Fruit fly (Drosophila melanogaster) whole organism, embryonic: Measurements from ENCODE around the gene CG9667.
A peak's percentile ranks its signal among the peaks of the same experiment; 100 is the strongest.

ENCODE experiments used
- CG10654 ChIP-seq: fragments of 200-800 bp; sonication (Bioruptor generic); optimal IDR thresholded peaks from 2 replicates; lab custom pipeline; 2016; ENCODE audit warnings: missing biosample characterization, missing genetic modification characterization
- CG11456 ChIP-seq: fragments of 200-800 bp; sonication (Bioruptor generic); IDR thresholded peaks from 3 replicates; pipeline ENCODE4 v1.3.6; 2022; ENCODE audit warnings: missing biosample characterization, missing genetic modification characterization
- CG13296 ChIP-seq: fragments of 200-800 bp; sonication (Bioruptor generic); optimal IDR thresholded peaks from 3 replicates; lab custom pipeline; 2018; ENCODE audit warnings: missing biosample characterization, mild to moderate bottlenecking, missing genetic modification characterization
- CG13894 ChIP-seq: fragments of 200-800 bp; sonication (Bioruptor generic); optimal IDR thresholded peaks from 3 replicates; lab custom pipeline; 2018; ENCODE audit warnings: missing biosample characterization, mild to moderate bottlenecking, missing genetic modification characterization, moderate library complexity
- CG14441 ChIP-seq: fragments of 200-800 bp; sonication (Bioruptor generic); IDR thresholded peaks from 2 replicates; pipeline ENCODE4 v1.3.6; 2022; ENCODE audit warnings: missing biosample characterization, missing genetic modification characterization
- CG1603 ChIP-seq: fragments of 200-800 bp; sonication (Bioruptor generic); optimal IDR thresholded peaks from 2 replicates; lab custom pipeline; 2019; ENCODE audit warnings: missing biosample characterization, mild to moderate bottlenecking, missing genetic modification characterization, moderate library complexity
- CG17802 ChIP-seq: fragments of 200-800 bp; sonication (Bioruptor generic); optimal IDR thresholded peaks from 2 replicates; lab custom pipeline; 2018; ENCODE audit warnings: missing biosample characterization, mild to moderate bottlenecking, missing genetic modification characterization, moderate library complexity
- CG2712 ChIP-seq: fragments of 200-800 bp; optimal IDR thresholded peaks from 3 replicates; lab custom pipeline; 2019; ENCODE audit warnings: missing biosample characterization, mild to moderate bottlenecking, missing genetic modification characterization, moderate library complexity
- CG31441 ChIP-seq: fragments of 200-800 bp; sonication (Bioruptor generic); IDR thresholded peaks from 2 replicates; pipeline ENCODE4 v1.3.6; 2022; ENCODE audit warnings: missing biosample characterization, missing genetic modification characterization
- CG34422 ChIP-seq: fragments of 200-800 bp; sonication (Bioruptor generic); IDR thresholded peaks from 3 replicates; pipeline ENCODE4 v1.3.6; 2022; ENCODE audit warnings: missing biosample characterization, missing genetic modification characterization
- CG3838 ChIP-seq: fragments of 200-800 bp; sonication (Bioruptor generic); optimal IDR thresholded peaks from 3 replicates; lab custom pipeline; 2016; ENCODE audit warnings: missing biosample characterization, missing genetic modification characterization
- CG4617 ChIP-seq: fragments of 200-800 bp; sonication (Bioruptor generic); optimal IDR thresholded peaks from 3 replicates; lab custom pipeline; 2016; ENCODE audit warnings: missing biosample characterization, missing genetic modification characterization, borderline replicate concordance
- CG8281 ChIP-seq: fragments of 200-800 bp; sonication (Bioruptor generic); optimal IDR thresholded peaks from 2 replicates; lab custom pipeline; 2018; ENCODE audit warnings: missing biosample characterization, mild to moderate bottlenecking, missing genetic modification characterization, moderate library complexity
- CG8290 ChIP-seq, 3 experiments: fragments of 200-800 bp; sonication (Bioruptor generic); optimal IDR thresholded peaks; 2 replicates each; lab custom pipeline; 2016 to 2019; ENCODE audit warnings: missing biosample characterization in 3 of 3, missing genetic modification characterization in 3 of 3, mild to moderate bottlenecking in 2 of 3, moderate library complexity in 1 of 3
- CG8924 ChIP-seq: fragments of 200-800 bp; optimal IDR thresholded peaks from 3 replicates; lab custom pipeline; 2019; ENCODE audit warnings: missing biosample characterization, mild to moderate bottlenecking, missing genetic modification characterization, moderate library complexity
- CG9437 ChIP-seq: fragments of 200-800 bp; sonication (Bioruptor generic); optimal IDR thresholded peaks from 2 replicates; lab custom pipeline; 2018; ENCODE audit warnings: missing biosample characterization, mild to moderate bottlenecking, missing genetic modification characterization
- CG9609 ChIP-seq: fragments of 200-800 bp; sonication (Bioruptor generic); optimal IDR thresholded peaks from 3 replicates; lab custom pipeline; 2016; ENCODE audit warnings: missing biosample characterization, missing genetic modification characterization
- CG9727 ChIP-seq: fragments of 200-800 bp; sonication (Bioruptor generic); optimal IDR thresholded peaks from 3 replicates; lab custom pipeline; 2017; ENCODE audit warnings: missing biosample characterization, mild to moderate bottlenecking, missing genetic modification characterization
- CkIIα-i1 ChIP-seq: fragments of 200-800 bp; sonication (Bioruptor generic); IDR thresholded peaks from 2 replicates; pipeline ENCODE4 v1.3.6; 2022; ENCODE audit warnings: missing biosample characterization, missing genetic modification characterization
- GATAe ChIP-seq: fragments of 200-800 bp; sonication (Bioruptor generic); conservative IDR thresholded peaks from 2 replicates; pipeline ENCODE4 v1.3.6; 2022; ENCODE audit warnings: missing biosample characterization, missing genetic modification characterization
- Hey ChIP-seq: fragments of 200-800 bp; sonication (Bioruptor generic); optimal IDR thresholded peaks from 3 replicates; lab custom pipeline; 2018; ENCODE audit warnings: missing biosample characterization, mild to moderate bottlenecking, missing genetic modification characterization
- Lim3 ChIP-seq: fragments of 200-800 bp; sonication (Bioruptor generic); IDR thresholded peaks from 2 replicates; pipeline ENCODE4 v1.3.6; 2022; ENCODE audit warnings: missing biosample characterization, missing genetic modification characterization
- Spps ChIP-seq: fragments of 200-800 bp; sonication (Bioruptor generic); optimal IDR thresholded peaks from 2 replicates; lab custom pipeline; 2018; ENCODE audit warnings: missing biosample characterization, mild to moderate bottlenecking, missing genetic modification characterization
- TFAM ChIP-seq: fragments of 200-800 bp; sonication (Bioruptor generic); optimal IDR thresholded peaks from 2 replicates; lab custom pipeline; 2017; ENCODE audit warnings: missing biosample characterization, missing genetic modification characterization, inconsistent platforms
- Tbp ChIP-seq: fragments of >200 bp; optimal IDR thresholded peaks from 2 replicates; lab custom pipeline; 2018; ENCODE audit warnings: missing biosample characterization, missing genetic modification characterization
- Usf ChIP-seq: fragments of 200-800 bp; sonication (Bioruptor generic); optimal IDR thresholded peaks from 2 replicates; lab custom pipeline; 2017; ENCODE audit warnings: missing genotype, missing biosample characterization, missing genetic modification characterization
- Vsx1 ChIP-seq: fragments of 200-800 bp; sonication (Bioruptor generic); optimal IDR thresholded peaks from 2 replicates; lab custom pipeline; 2017; ENCODE audit warnings: missing biosample characterization, mild to moderate bottlenecking, missing genetic modification characterization, missing genetic modification reagents
- ab ChIP-seq: fragments of 200-800 bp; sonication (Bioruptor generic); optimal IDR thresholded peaks from 2 replicates; lab custom pipeline; 2016; ENCODE audit warnings: missing biosample characterization, missing genetic modification characterization
- btn ChIP-seq: fragments of 200-800 bp; sonication (Bioruptor generic); optimal IDR thresholded peaks from 2 replicates; lab custom pipeline; 2016; ENCODE audit warnings: missing biosample characterization, missing genetic modification characterization
- crol ChIP-seq: fragments of 200-800 bp; sonication (Bioruptor generic); IDR thresholded peaks from 2 replicates; pipeline ENCODE4 v1.3.6; 2022; ENCODE audit warnings: missing biosample characterization, missing genetic modification characterization
- emc ChIP-seq: fragments of 200-800 bp; sonication (Bioruptor generic); optimal IDR thresholded peaks from 2 replicates; lab custom pipeline; 2016; ENCODE audit warnings: missing biosample characterization, missing genetic modification characterization
- gem ChIP-seq: fragments of 200-800 bp; sonication (Bioruptor generic); optimal IDR thresholded peaks from 2 replicates; lab custom pipeline; 2019; ENCODE audit warnings: missing biosample characterization, mild to moderate bottlenecking, missing genetic modification characterization, moderate library complexity
- jumu ChIP-seq: fragments of 200-800 bp; sonication (Bioruptor generic); optimal IDR thresholded peaks from 3 replicates; lab custom pipeline; 2016; ENCODE audit warnings: missing biosample characterization, missing genetic modification characterization
- lab ChIP-seq: fragments of 200-800 bp; sonication (Bioruptor generic); optimal IDR thresholded peaks from 3 replicates; lab custom pipeline; 2017; ENCODE audit warnings: missing biosample characterization, missing genetic modification characterization, mild to moderate bottlenecking, moderate library complexity, missing genetic modification reagents
- pita ChIP-seq: fragments of 200-800 bp; sonication (Bioruptor generic); optimal IDR thresholded peaks from 2 replicates; lab custom pipeline; 2017; ENCODE audit warnings: missing biosample characterization, mild to moderate bottlenecking, missing genetic modification characterization
- sc ChIP-seq, 3 experiments: fragments of >200 bp in 2 of 3; fragments of 200-800 bp in 1 of 3; sonication (Bioruptor generic) in 1 of 3; optimal IDR thresholded peaks; 2 replicates in 2 of 3; 3 replicates in 1 of 3; lab custom pipeline; 2017; ENCODE audit warnings: mild to moderate bottlenecking in 1 of 3, missing biosample characterization in 1 of 3, missing genetic modification characterization in 1 of 3, missing genetic modification reagents in 1 of 3
- sens ChIP-seq: fragments of 200-800 bp; sonication (Bioruptor generic); peaks from one replicate; lab custom pipeline; 2016; ENCODE audit warnings: missing biosample characterization, missing genetic modification characterization
- sisA ChIP-seq: fragments of 200-800 bp; sonication (Bioruptor generic); IDR thresholded peaks from 2 replicates; pipeline ENCODE4 v1.3.6; 2022; ENCODE audit warnings: missing biosample characterization, missing genetic modification characterization
- sr ChIP-seq: fragments of 200-800 bp; sonication (Bioruptor generic); IDR thresholded peaks from 3 replicates; pipeline ENCODE4 v1.3.6; 2022; ENCODE audit warnings: missing biosample characterization, missing genetic modification characterization
- stwl ChIP-seq: fragments of 200-800 bp; sonication (Bioruptor generic); optimal IDR thresholded peaks from 3 replicates; lab custom pipeline; 2018; ENCODE audit warnings: missing biosample characterization, mild to moderate bottlenecking, missing genetic modification characterization, moderate library complexity
- sug ChIP-seq: fragments of 200-800 bp; optimal IDR thresholded peaks from 2 replicates; lab custom pipeline; 2019; ENCODE audit warnings: missing biosample characterization, mild to moderate bottlenecking, missing genetic modification characterization, moderate library complexity
- tll ChIP-seq, 2 experiments: fragments of 200-800 bp in 1 of 2; fragments of >200 bp in 1 of 2; sonication (Bioruptor generic) in 1 of 2; optimal IDR thresholded peaks; 2 replicates each; lab custom pipeline; 2017 to 2019; ENCODE audit warnings: missing biosample characterization in 2 of 2, missing genetic modification characterization in 2 of 2, mild to moderate bottlenecking in 1 of 2, moderate library complexity in 1 of 2
- unc-4 ChIP-seq: fragments of 200-800 bp; sonication (Bioruptor generic); IDR thresholded peaks from 2 replicates; pipeline ENCODE4 v1.3.6; 2022; ENCODE audit warnings: missing biosample characterization, missing genetic modification characterization; ENCODE audit not compliant: partially characterized antibody
- usp ChIP-seq: fragments of >200 bp; optimal IDR thresholded peaks from 2 replicates; lab custom pipeline; 2017; ENCODE audit warnings: missing biosample characterization, missing genetic modification characterization

The CG9667 gene

dm6 chr3R:8118781-8119456 lies 7.2 kb downstream of the CG9667 start (continued):
- TF ChIP-seq CG31441, result no peak
- peak; percentile 39 for TF ChIP-seq Hey (tag; lab: Kevin White, UChicago)
- TF ChIP-seq CG9727 (GFP tag; lab: Kevin White, UChicago), result no peak
- TF ChIP-seq btn (GFP tag; lab: Kevin White, UChicago), result no peak
- no peak for TF ChIP-seq emc (GFP tag; lab: Kevin White, UChicago)
- TF ChIP-seq CG13894 (tag; lab: Kevin White, UChicago), result no peak
- TF ChIP-seq sisA, result no peak
- no peak for TF ChIP-seq CG9437 (GFP tag; lab: Kevin White, UChicago)
- TF ChIP-seq tll (GFP tag; optimal IDR thresholded peaks at IDR 0.05; lab: Kevin White, UChicago), result no peak
- 0 out of 2 replicates have a peak, but pooled peaks have one; percentile 4 for TF ChIP-seq Lim3 (GFP tag; lab: Robert Waterston, UW)
- no peak for TF ChIP-seq CG8924
- no peak for TF ChIP-seq CG4617 (GFP tag; lab: Kevin White, UChicago)
- peak; percentile 30 for TF ChIP-seq lab (GFP tag; lab: Kevin White, UChicago)
- TF ChIP-seq CG17802 (tag; lab: Kevin White, UChicago), result no peak
- peak; percentile 59 for TF ChIP-seq Vsx1 (GFP tag; lab: Kevin White, UChicago)
- TF ChIP-seq usp, result no peak
- TF ChIP-seq pita, result no peak
- no peak for TF ChIP-seq CG34422 (GFP tag; lab: Robert Waterston, UW)
- peak; percentile 84 for TF ChIP-seq sug
- 0 out of 3 replicates have a peak, but pooled peaks have one; percentile 11 for TF ChIP-seq CG11456 (GFP tag; lab: Robert Waterston, UW)
- TF ChIP-seq CG13296 (GFP tag; lab: Kevin White, UChicago), result peak; percentile 28
- 0 out of 2 replicates have a peak, but pooled peaks have one; percentile 12 for TF ChIP-seq GATAe (GFP tag; lab: Robert Waterston, UW)
- peak; percentile 0 for TF ChIP-seq CG1603 (tag; lab: Kevin White, UChicago)
- TF ChIP-seq jumu (GFP tag; lab: Kevin White, UChicago), result no peak
- TF ChIP-seq Usf (GFP tag; lab: Kevin White, UChicago), result peak; percentile 10
- TF ChIP-seq CG2712 (tag; lab: Kevin White, UChicago), result no peak
- TF ChIP-seq CG14441 (GFP tag; lab: Robert Waterston, UW), result 0 out of 2 replicates have a peak, but pooled peaks have one; percentile 4
- peak; percentile 57; the same call in 1 of the 3 replicates for TF ChIP-seq sr (GFP tag; lab: Robert Waterston, UW)
- no peak for TF ChIP-seq gem (tag; lab: Kevin White, UChicago)
- TF ChIP-seq CG3838, result no peak
- peak; percentile 80 for TF ChIP-seq crol (GFP tag; lab: Robert Waterston, UW)
- TF ChIP-seq unc-4 (GFP tag; lab: Robert Waterston, UW), result no peak
- TF ChIP-seq sc (optimal IDR thresholded peaks at IDR 0.05; lab: Kevin White, UChicago), result no peak
- TF ChIP-seq sc (GFP tag; optimal IDR thresholded peaks at IDR 0.05; lab: Kevin White, UChicago), result no peak
- TF ChIP-seq CG9609 (GFP tag; lab: Kevin White, UChicago), result no peak
- no peak for TF ChIP-seq CG10654 (GFP tag; lab: Kevin White, UChicago)
- TF ChIP-seq CG8281 (tag; lab: Kevin White, UChicago), result no peak
- TF ChIP-seq ab, result no peak
- no peak for TF ChIP-seq CG8290 (GFP tag; optimal IDR thresholded peaks at IDR 0.05; lab: Kevin White, UChicago)
- TF ChIP-seq CG8290 (tag; optimal IDR thresholded peaks at IDR 0.05; lab: Kevin White, UChicago), result peak in 1 of 2 experiments; percentile 23
- TF ChIP-seq Tbp (GFP tag; lab: Kevin White, UChicago), result no peak
- peak; percentile 60 for TF ChIP-seq sens (GFP tag; lab: Kevin White, UChicago)
- TF ChIP-seq CkIIα-i1 (GFP tag; lab: Robert Waterston, UW), result no peak
- TF ChIP-seq stwl (tag; lab: Kevin White, UChicago), result no peak
- TF ChIP-seq Spps (tag; lab: Kevin White, UChicago), result no peak
- TF ChIP-seq TFAM (GFP tag; lab: Kevin White, UChicago), result no peak
